Worm (Caenorhabditis elegans) whole organism, mixed stage, embryonic: Measurements from ENCODE around the gene npr-15.

Source experiments
- M03D4.4 ChIP-seq: sonication (generic microtip); optimal IDR thresholded peaks from 2 replicates; lab custom pipeline; 2017; ENCODE audit warnings: mild to moderate bottlenecking, missing genetic modification characterization, missing compliant biosample characterization
- bed-3 ChIP-seq: fragments of 200-800 bp; sonication (Bioruptor generic); optimal IDR thresholded peaks from 3 replicates; lab custom pipeline; 2018; ENCODE audit warnings: mild to moderate bottlenecking, missing genetic modification characterization, moderate library complexity, missing compliant biosample characterization
- blmp-1 ChIP-seq: fragments of 150-350 bp; optimal IDR thresholded peaks from 2 replicates; lab custom pipeline; 2014; ENCODE audit warnings: missing biosample characterization, missing genetic modification characterization
- ceh-39 ChIP-seq: fragments of 150-350 bp; optimal IDR thresholded peaks from 2 replicates; lab custom pipeline; 2014; ENCODE audit warnings: missing biosample characterization, missing genetic modification characterization
- ceh-43 ChIP-seq: fragments of 200-800 bp; sonication (Bioruptor generic); optimal IDR thresholded peaks from 2 replicates; lab custom pipeline; 2018; ENCODE audit warnings: mild to moderate bottlenecking, missing genetic modification characterization, moderate library complexity, missing compliant biosample characterization
- ceh-83 ChIP-seq: fragments of 200-800 bp; sonication (Bioruptor generic); optimal IDR thresholded peaks from 2 replicates; lab custom pipeline; 2018; ENCODE audit warnings: mild to moderate bottlenecking, missing genetic modification characterization, missing compliant biosample characterization
- ces-1 ChIP-seq: fragments of 150-350 bp; optimal IDR thresholded peaks from 2 replicates; lab custom pipeline; 2014; ENCODE audit warnings: missing biosample characterization, missing genetic modification reagents, missing genetic modification characterization
- cnd-1 ChIP-seq: fragments of 200-800 bp; sonication (Bioruptor generic); optimal IDR thresholded peaks from 2 replicates; lab custom pipeline; 2018; ENCODE audit warnings: mild to moderate bottlenecking, missing genetic modification characterization, missing compliant biosample characterization
- ham-2 ChIP-seq: fragments of 200-800 bp; sonication (Bioruptor generic); optimal IDR thresholded peaks from 2 replicates; lab custom pipeline; 2018; ENCODE audit warnings: mild to moderate bottlenecking, missing genetic modification characterization, missing compliant biosample characterization
- hlh-1 ChIP-seq: fragments of 150-350 bp; optimal IDR thresholded peaks from 2 replicates; lab custom pipeline; 2014; ENCODE audit warnings: missing biosample characterization, missing genetic modification reagents, missing genetic modification characterization
- lin-32 ChIP-seq: fragments of 200-800 bp; sonication (Bioruptor generic); optimal IDR thresholded peaks from 2 replicates; lab custom pipeline; 2018; ENCODE audit warnings: mild to moderate bottlenecking, missing genetic modification characterization, missing compliant biosample characterization
- mab-5 ChIP-seq: fragments of 150-350 bp; optimal IDR thresholded peaks from 2 replicates; lab custom pipeline; 2014; ENCODE audit warnings: missing biosample characterization, missing genetic modification characterization
- mep-1 ChIP-seq: fragments of 150-350 bp; optimal IDR thresholded peaks from 2 replicates; lab custom pipeline; 2017; ENCODE audit warnings: missing biosample characterization, missing genetic modification reagents, missing genetic modification characterization, inconsistent platforms
- mls-2 ChIP-seq: sonication (generic microtip); optimal IDR thresholded peaks from 2 replicates; lab custom pipeline; 2016; ENCODE audit warnings: mild to moderate bottlenecking, missing genetic modification characterization, moderate library complexity, missing compliant biosample characterization
- nhr-12 ChIP-seq: fragments of 150-350 bp; optimal IDR thresholded peaks from 2 replicates; lab custom pipeline; 2014; ENCODE audit warnings: missing biosample characterization, missing genetic modification characterization
- nhr-2 ChIP-seq: fragments of 150-350 bp; optimal IDR thresholded peaks from 2 replicates; lab custom pipeline; 2014; ENCODE audit warnings: missing biosample characterization, missing genetic modification characterization
- nhr-237 ChIP-seq: fragments of 150-350 bp; optimal IDR thresholded peaks from 2 replicates; lab custom pipeline; 2014; ENCODE audit warnings: missing biosample characterization, missing genetic modification characterization
- nhr-76 ChIP-seq: sonication (generic microtip); optimal IDR thresholded peaks from 2 replicates; lab custom pipeline; 2017; ENCODE audit warnings: missing biosample characterization, missing genetic modification characterization
- pha-4 ChIP-seq: fragments of 150-350 bp; optimal IDR thresholded peaks from 2 replicates; lab custom pipeline; 2018; ENCODE audit warnings: missing biosample characterization, missing genetic modification reagents, missing genetic modification characterization
- sem-2 ChIP-seq: fragments of 200-800 bp; sonication (Bioruptor generic); optimal IDR thresholded peaks from 2 replicates; lab custom pipeline; 2018; ENCODE audit warnings: mild to moderate bottlenecking, missing genetic modification characterization, missing compliant biosample characterization
- snpc-4 ChIP-seq: fragments of 150-350 bp; optimal IDR thresholded peaks from 2 replicates; lab custom pipeline; 2014; ENCODE audit warnings: missing biosample characterization, missing genetic modification characterization
- sptf-1 ChIP-seq: sonication (generic microtip); optimal IDR thresholded peaks from 2 replicates; lab custom pipeline; 2017; ENCODE audit warnings: mild to moderate bottlenecking, missing genetic modification characterization, moderate library complexity, missing compliant biosample characterization
- tbx-8 ChIP-seq: fragments of 200-800 bp; sonication (Bioruptor generic); optimal IDR thresholded peaks from 2 replicates; lab custom pipeline; 2018; ENCODE audit warnings: mild to moderate bottlenecking, missing genetic modification characterization, moderate library complexity, missing compliant biosample characterization
- unc-120 ChIP-seq: sonication (generic microtip); optimal IDR thresholded peaks from 2 replicates; lab custom pipeline; 2017; ENCODE audit warnings: missing genetic modification characterization, missing compliant biosample characterization; ENCODE audit not compliant: poor library complexity, severe bottlenecking
- unc-39 ChIP-seq: fragments of 150-350 bp; optimal IDR thresholded peaks from 2 replicates; lab custom pipeline; 2014; ENCODE audit warnings: missing biosample characterization, missing genetic modification characterization
- unc-62 ChIP-seq: fragments of 150-350 bp; optimal IDR thresholded peaks from 2 replicates; lab custom pipeline; 2014; ENCODE audit warnings: missing biosample characterization, missing genetic modification reagents, missing genetic modification characterization
- zip-8 ChIP-seq: fragments of 150-350 bp; optimal IDR thresholded peaks from 2 replicates; lab custom pipeline; 2014; ENCODE audit warnings: missing biosample characterization, missing genetic modification characterization
- ztf-11 ChIP-seq: fragments of 150-350 bp; optimal IDR thresholded peaks from 2 replicates; lab custom pipeline; 2014; ENCODE audit warnings: missing biosample characterization, missing genetic modification characterization

Gene npr-15

DNA sequence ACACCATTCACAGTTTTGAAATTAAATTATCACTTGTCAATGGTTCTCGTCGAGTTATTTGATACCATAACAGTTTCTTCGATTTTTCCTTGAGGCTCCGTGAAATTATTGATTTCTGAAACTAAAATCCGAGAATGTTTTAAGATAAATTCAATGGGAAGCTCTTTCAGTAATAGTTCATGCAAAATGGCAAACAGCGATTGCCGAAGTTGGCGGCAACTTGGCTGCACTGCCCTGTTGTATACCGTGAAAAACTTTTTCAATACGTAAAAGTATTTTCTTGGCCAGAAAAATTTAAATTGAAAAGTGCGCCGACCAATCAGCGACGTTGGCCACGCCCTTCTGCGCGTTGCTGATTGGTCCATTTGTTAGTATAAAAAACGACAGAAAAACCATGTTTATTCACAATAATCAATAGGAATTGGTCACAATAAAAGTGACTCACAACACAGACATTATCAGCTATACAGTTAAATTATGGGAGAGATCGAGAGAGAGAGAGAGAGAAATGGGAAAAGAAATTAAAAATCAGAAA is 11.5 kb downstream of the npr-15 start:
- TF ChIP-seq ceh-43 (GFP tag; lab: Kevin White, UChicago): no peak
- TF ChIP-seq bed-3 (GFP tag; lab: Kevin White, UChicago): no peak

- TF ChIP-seq blmp-1 (tag; lab: Kevin White, UChicago): peak; percentile 86
- TF ChIP-seq ztf-11 (tag; lab: Kevin White, UChicago): no peak
- TF ChIP-seq ces-1: peak; percentile 55
- peak; percentile 26 for TF ChIP-seq mls-2 (tag; lab: Kevin White, UChicago)
- TF ChIP-seq sem-2 (GFP tag; lab: Kevin White, UChicago): no peak
Measured at ce11 chrIII:3681351-3681938, 13.0 kb downstream of the npr-15 start.

ce11 chrIII:3679083-3679482 is 15.4 kb downstream of the npr-15 start:
- TF ChIP-seq sem-2 (GFP tag; lab: Kevin White, UChicago): no peak
- no peak for TF ChIP-seq bed-3 (GFP tag; lab: Kevin White, UChicago)
- peak; percentile 5 for TF ChIP-seq unc-120 (tag; lab: Kevin White, UChicago)
- peak; percentile 87 for TF ChIP-seq ces-1
- TF ChIP-seq unc-62 (GFP tag; lab: Kevin White, UChicago): peak; percentile 18
- no peak for TF ChIP-seq nhr-2 (tag; lab: Kevin White, UChicago)
- no peak for TF ChIP-seq ceh-83 (GFP tag; lab: Kevin White, UChicago)
- no peak for TF ChIP-seq mep-1 (tag; lab: Kevin White, UChicago)
- no peak for TF ChIP-seq cnd-1 (tag; lab: Kevin White, UChicago)
- TF ChIP-seq lin-32 (GFP tag; lab: Kevin White, UChicago): peak; percentile 17
- no peak for TF ChIP-seq unc-39 (tag; lab: Kevin White, UChicago)
- peak; percentile 92 for TF ChIP-seq hlh-1 (tag; lab: Kevin White, UChicago)
- TF ChIP-seq ztf-11 (tag; lab: Kevin White, UChicago): no peak
- no peak for TF ChIP-seq snpc-4 (tag; lab: Kevin White, UChicago)

- no peak for TF ChIP-seq tbx-8
- TF ChIP-seq zip-8 (tag; lab: Kevin White, UChicago): no peak
- peak; percentile 77 for TF ChIP-seq unc-120 (tag; lab: Kevin White, UChicago)
- TF ChIP-seq nhr-237 (tag; lab: Kevin White, UChicago): no peak
- peak; percentile 56 for TF ChIP-seq mep-1 (tag; lab: Kevin White, UChicago)
- TF ChIP-seq mls-2 (tag; lab: Kevin White, UChicago): peak; percentile 25
- TF ChIP-seq ces-1: peak; percentile 79
- peak; percentile 60 for TF ChIP-seq sptf-1 (tag; lab: Kevin White, UChicago)
- TF ChIP-seq blmp-1 (tag; lab: Kevin White, UChicago): no peak
- peak; percentile 63 for TF ChIP-seq pha-4 (tag; lab: Kevin White, UChicago)
- peak; percentile 25 for TF ChIP-seq ceh-39
- TF ChIP-seq hlh-1 (tag; lab: Kevin White, UChicago): peak; percentile 36
Measured at ce11 chrIII:3677378-3677777, 17.1 kb downstream of the npr-15 start.

DNA sequence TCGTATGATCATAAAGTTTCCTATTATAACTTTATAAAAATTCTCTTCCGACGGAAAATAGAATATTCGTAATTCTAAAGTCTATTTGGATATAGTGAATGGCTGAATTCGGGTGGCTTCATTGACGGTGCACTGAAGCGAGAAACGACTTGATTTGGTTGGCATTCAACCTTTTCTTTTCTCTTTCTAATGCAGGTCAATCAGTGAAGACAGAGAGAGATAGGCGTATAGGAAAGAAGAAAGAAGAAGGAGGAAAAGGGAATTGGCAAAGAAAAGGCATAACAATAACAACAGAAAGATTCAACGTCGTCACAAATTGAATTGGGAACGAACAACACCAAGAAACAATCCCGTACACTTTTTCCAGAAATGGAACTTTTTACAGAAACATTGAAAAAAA is 19.0 kb downstream of the npr-15 start:
- no peak for TF ChIP-seq nhr-12
- TF ChIP-seq ceh-43 (GFP tag; lab: Kevin White, UChicago): no peak
- no peak for TF ChIP-seq nhr-76 (tag; lab: Kevin White, UChicago)
- TF ChIP-seq mab-5 (tag; lab: Kevin White, UChicago): no peak
- TF ChIP-seq ham-2 (GFP tag; lab: Kevin White, UChicago): no peak
- TF ChIP-seq, all 35 proteins: peak for 0

- no peak for TF ChIP-seq ces-1
- TF ChIP-seq nhr-12: no peak
Measured at ce11 chrIII:3674149-3674548, 20.3 kb downstream of the npr-15 start.

DNA sequence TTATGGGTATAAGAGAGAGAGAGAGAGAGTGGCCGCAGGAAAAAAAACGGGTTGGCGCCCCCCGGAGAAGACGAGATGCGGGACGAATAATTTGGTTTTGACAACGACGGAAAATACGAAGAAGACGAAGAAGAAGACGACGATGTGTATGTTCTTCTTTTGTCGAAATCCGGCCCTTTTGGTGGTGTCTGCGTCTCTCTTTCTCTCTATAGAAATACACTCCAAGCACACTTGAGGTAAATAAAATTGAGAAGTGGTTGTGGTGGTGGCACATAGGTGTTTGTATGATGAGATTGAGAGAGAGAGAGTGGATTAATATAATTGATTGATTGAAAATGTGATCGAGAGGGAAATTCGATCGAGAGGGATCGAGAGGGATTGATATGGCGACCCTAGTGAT is 21.6 kb downstream of the npr-15 start:
- peak; percentile 24 for TF ChIP-seq mls-2 (tag; lab: Kevin White, UChicago)
- TF ChIP-seq hlh-1 (tag; lab: Kevin White, UChicago): no peak
- peak; percentile 55 for TF ChIP-seq pha-4 (tag; lab: Kevin White, UChicago)
- TF ChIP-seq M03D4.4 (tag; lab: Kevin White, UChicago): no peak
- no peak for TF ChIP-seq zip-8 (tag; lab: Kevin White, UChicago)
- TF ChIP-seq ces-1: peak; percentile 88
- no peak for TF ChIP-seq unc-120 (tag; lab: Kevin White, UChicago)
- TF ChIP-seq nhr-237 (tag; lab: Kevin White, UChicago): peak; percentile 1
